Worm (Caenorhabditis elegans) whole organism, late embryonic: ENCODE data around the gene C45B2.3.

Experiments
- ceh-24 ChIP-seq: sonication (generic microtip); optimal IDR thresholded peaks from 2 replicates; lab custom pipeline; 2016; ENCODE audit warnings: mild to moderate bottlenecking, missing genetic modification characterization, missing compliant biosample characterization
- ceh-9 ChIP-seq: sonication (generic microtip); optimal IDR thresholded peaks from 2 replicates; lab custom pipeline; 2016; ENCODE audit warnings: mild to moderate bottlenecking, missing genetic modification characterization, inconsistent platforms, missing compliant biosample characterization
- che-1 ChIP-seq: sonication (generic microtip); optimal IDR thresholded peaks from 2 replicates; lab custom pipeline; 2016; ENCODE audit warnings: mild to moderate bottlenecking, missing genetic modification characterization, missing compliant biosample characterization
- dmd-4 ChIP-seq: sonication (generic microtip); optimal IDR thresholded peaks from 2 replicates; lab custom pipeline; 2016; ENCODE audit warnings: borderline replicate concordance, missing genetic modification characterization, missing compliant biosample characterization
- elt-2 ChIP-seq: sonication (generic microtip); optimal IDR thresholded peaks from 2 replicates; lab custom pipeline; 2016; ENCODE audit warnings: missing genetic modification reagents, missing genetic modification characterization, missing compliant biosample characterization
- hlh-8 ChIP-seq: sonication (generic microtip); optimal IDR thresholded peaks from 2 replicates; lab custom pipeline; 2016; ENCODE audit warnings: missing genotype, missing genetic modification characterization, missing compliant biosample characterization
- lim-6 ChIP-seq: sonication (generic microtip); optimal IDR thresholded peaks from 2 replicates; lab custom pipeline; 2016; ENCODE audit warnings: missing genetic modification characterization, missing compliant biosample characterization
- lin-11 ChIP-seq: fragments of 200-800 bp; sonication (Bioruptor generic); optimal IDR thresholded peaks from 2 replicates; lab custom pipeline; 2018; ENCODE audit warnings: mild to moderate bottlenecking, missing genetic modification characterization, missing compliant biosample characterization
- nhr-11 ChIP-seq: fragments of 150-350 bp; optimal IDR thresholded peaks from 2 replicates; lab custom pipeline; 2014; ENCODE audit warnings: missing biosample characterization, missing genetic modification characterization

DNA sequence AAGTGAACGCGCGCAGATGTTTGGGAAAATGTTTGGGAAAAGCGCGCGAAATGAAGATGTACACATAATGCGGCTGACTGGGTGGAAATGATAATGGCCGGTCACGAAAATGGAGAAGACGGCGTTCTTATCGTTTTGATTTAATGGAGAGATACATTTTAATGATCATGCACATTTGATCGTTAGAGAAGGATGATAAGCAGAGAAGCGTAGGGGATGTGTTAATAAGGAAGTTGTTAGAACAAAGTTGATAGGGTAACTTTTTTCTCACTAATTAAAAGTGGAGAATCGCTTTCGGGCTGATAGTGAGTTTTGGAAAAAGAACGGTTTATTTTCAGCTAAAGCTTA, 41.7 kb upstream of the C45B2.3 start:
- no peak for TF ChIP-seq lim-6 (tag; lab: Kevin White, UChicago)
- TF ChIP-seq nhr-11 (tag; lab: Kevin White, UChicago), result no peak
- no peak for TF ChIP-seq elt-2 (tag; lab: Kevin White, UChicago)
- no peak for TF ChIP-seq ceh-9 (tag; lab: Kevin White, UChicago)
- no peak for TF ChIP-seq dmd-4 (tag; lab: Kevin White, UChicago)
- TF ChIP-seq hlh-8 (tag; lab: Kevin White, UChicago), result no peak
- no peak for TF ChIP-seq ceh-24 (tag; lab: Kevin White, UChicago)
- TF ChIP-seq lin-11 (tag; lab: Kevin White, UChicago), result no peak
- TF ChIP-seq che-1 (tag; lab: Kevin White, UChicago), result no peak
